Worm (Caenorhabditis elegans) whole organism, L4 larva: ENCODE measurements around the gene ufd-2.

Experiments
- F10B5.3 ChIP-seq: sonication (generic microtip); optimal IDR thresholded peaks from 2 replicates; lab custom pipeline; 2016; ENCODE audit warnings: mild to moderate bottlenecking, missing genetic modification characterization, missing compliant biosample characterization
- F37D6.2 ChIP-seq: sonication (generic microtip); optimal IDR thresholded peaks from 2 replicates; lab custom pipeline; 2016; ENCODE audit warnings: mild to moderate bottlenecking, missing genetic modification characterization, missing compliant biosample characterization
- F49E8.2 ChIP-seq: sonication (generic microtip); optimal IDR thresholded peaks from 2 replicates; lab custom pipeline; 2016; ENCODE audit warnings: missing compliant biosample characterization, mild to moderate bottlenecking, missing genetic modification characterization, borderline replicate concordance
- T26A8.4 ChIP-seq: fragments of 200-800 bp; sonication (Bioruptor generic); IDR thresholded peaks from 2 replicates; pipeline ENCODE4 v1.3.6; 2022; ENCODE audit warnings: missing genetic modification characterization, missing compliant biosample characterization
- Y48G9A.11 ChIP-seq: fragments of 200-800 bp; sonication (Bioruptor generic); IDR thresholded peaks from 2 replicates; pipeline ENCODE4 v1.3.6; 2022; ENCODE audit warnings: missing genetic modification reagents, missing genetic modification characterization, missing compliant biosample characterization
- aly-2 ChIP-seq: sonication (generic microtip); optimal IDR thresholded peaks from 2 replicates; lab custom pipeline; 2018; ENCODE audit warnings: missing biosample characterization, missing genetic modification characterization
- ceh-32 ChIP-seq: sonication (generic microtip); optimal IDR thresholded peaks from 2 replicates; lab custom pipeline; 2016; ENCODE audit warnings: mild to moderate bottlenecking, missing genetic modification characterization, missing compliant biosample characterization; ENCODE audit not compliant: poor library complexity
- ceh-62 ChIP-seq: sonication (generic microtip); optimal IDR thresholded peaks from 2 replicates; lab custom pipeline; 2017; ENCODE audit warnings: missing biosample characterization, missing genetic modification characterization
- daf-16 ChIP-seq, 3 experiments: sonication (generic microtip); optimal IDR thresholded peaks; 2 replicates each; lab custom pipeline; 2016 to 2017; ENCODE audit warnings: missing genetic modification characterization in 3 of 3, missing genetic modification reagents in 3 of 3, mild to moderate bottlenecking in 2 of 3, missing compliant biosample characterization in 2 of 3, missing biosample characterization in 1 of 3, moderate library complexity in 1 of 3
- hif-1 ChIP-seq, 2 experiments: sonication (generic microtip); optimal IDR thresholded peaks; 2 replicates each; lab custom pipeline; 2016 to 2017; ENCODE audit warnings: missing compliant biosample characterization in 2 of 2, missing genetic modification characterization in 2 of 2, missing genetic modification reagents in 2 of 2, missing genotype in 2 of 2, mild to moderate bottlenecking in 1 of 2
- lin-1 ChIP-seq: fragments of 200-800 bp; sonication (Bioruptor generic); IDR thresholded peaks from 2 replicates; pipeline ENCODE4 v1.3.6; 2022; ENCODE audit warnings: missing genetic modification reagents, missing genetic modification characterization, missing compliant biosample characterization
- lin-15B ChIP-seq: fragments of 150-350 bp; sonication (generic microtip); optimal IDR thresholded peaks from 3 replicates; lab custom pipeline; 2014; ENCODE audit warnings: missing biosample characterization, missing genetic modification characterization
- lin-38 ChIP-seq: fragments of 200-800 bp; sonication (Bioruptor generic); IDR thresholded peaks from 2 replicates; pipeline ENCODE4 v1.3.6; 2022; ENCODE audit warnings: missing genetic modification reagents, missing genetic modification characterization, missing compliant biosample characterization
- lin-39 ChIP-seq: fragments of 150-350 bp; optimal IDR thresholded peaks from 2 replicates; lab custom pipeline; 2014; ENCODE audit warnings: missing biosample characterization, missing genetic modification reagents, missing genetic modification characterization
- madf-5 ChIP-seq, 2 experiments: fragments of 200-800 bp; sonication (Bioruptor generic); IDR thresholded peaks; 2 replicates each; pipeline ENCODE4 v1.3.6; 2022; ENCODE audit warnings: missing compliant biosample characterization in 2 of 2, missing genetic modification characterization in 2 of 2
- mdl-1 ChIP-seq, 2 experiments: fragments of 150-350 bp in 1 of 2; sonication (generic microtip) in 1 of 2; optimal IDR thresholded peaks; 2 replicates each; lab custom pipeline; 2014 to 2017; ENCODE audit warnings: missing biosample characterization in 2 of 2, missing genetic modification characterization in 2 of 2
- mdt-29 ChIP-seq: fragments of 200-800 bp; sonication (Bioruptor generic); IDR thresholded peaks from 2 replicates; pipeline ENCODE4 v1.3.6; 2022; ENCODE audit warnings: missing genetic modification reagents, missing genetic modification characterization, missing compliant biosample characterization
- mes-2 ChIP-seq: sonication (generic microtip); optimal IDR thresholded peaks from 2 replicates; lab custom pipeline; 2016; ENCODE audit warnings: missing genotype, mild to moderate bottlenecking, missing genetic modification characterization, missing compliant biosample characterization; ENCODE audit not compliant: poor library complexity, severe bottlenecking
- mxl-3 ChIP-seq: fragments of 200-800 bp; sonication (Bioruptor generic); optimal IDR thresholded peaks from 2 replicates; lab custom pipeline; 2018; ENCODE audit warnings: mild to moderate bottlenecking, missing genetic modification characterization, missing compliant biosample characterization
- nhr-102 ChIP-seq: sonication (generic microtip); optimal IDR thresholded peaks from 2 replicates; lab custom pipeline; 2016; ENCODE audit warnings: mild to moderate bottlenecking, missing genetic modification characterization, moderate library complexity, missing compliant biosample characterization
- nhr-11 ChIP-seq: fragments of 150-350 bp; optimal IDR thresholded peaks from 2 replicates; lab custom pipeline; 2014; ENCODE audit warnings: missing biosample characterization, missing genetic modification characterization
- nhr-111 ChIP-seq: fragments of 200-800 bp; sonication (Bioruptor generic); optimal IDR thresholded peaks from 2 replicates; lab custom pipeline; 2018; ENCODE audit warnings: mild to moderate bottlenecking, missing genetic modification characterization, missing compliant biosample characterization
- nhr-41 ChIP-seq: fragments of 200-800 bp; sonication (Bioruptor generic); IDR thresholded peaks from 2 replicates; pipeline ENCODE4 v1.3.6; 2022; ENCODE audit warnings: missing genetic modification reagents, missing genetic modification characterization, missing compliant biosample characterization
- nhr-42 ChIP-seq: fragments of 200-800 bp; sonication (Bioruptor generic); IDR thresholded peaks from 2 replicates; pipeline ENCODE4 v1.3.6; 2022; ENCODE audit warnings: missing genetic modification characterization, missing compliant biosample characterization
- nhr-6 ChIP-seq: fragments of 150-350 bp; optimal IDR thresholded peaks from 2 replicates; lab custom pipeline; 2014; ENCODE audit warnings: missing biosample characterization, missing genetic modification characterization
- pqm-1 ChIP-seq: sonication (generic microtip); optimal IDR thresholded peaks from 2 replicates; lab custom pipeline; 2017; ENCODE audit warnings: missing biosample characterization, missing genetic modification characterization
- saeg-2 ChIP-seq: fragments of 200-800 bp; sonication (Bioruptor generic); IDR thresholded peaks from 2 replicates; pipeline ENCODE4 v1.3.6; 2022; ENCODE audit warnings: missing genetic modification reagents, missing genetic modification characterization, missing compliant biosample characterization
- snpc-1.2 ChIP-seq: fragments of 200-800 bp; sonication (Bioruptor generic); IDR thresholded peaks from 2 replicates; pipeline ENCODE4 v1.3.6; 2022; ENCODE audit warnings: missing genetic modification reagents, missing genetic modification characterization, missing compliant biosample characterization
- vab-7 ChIP-seq: fragments of 200-800 bp; sonication (Bioruptor generic); IDR thresholded peaks from 2 replicates; pipeline ENCODE4 v1.3.6; 2022; ENCODE audit warnings: missing genetic modification reagents, missing genetic modification characterization, missing compliant biosample characterization
- zfp-2 ChIP-seq: sonication (generic microtip); optimal IDR thresholded peaks from 2 replicates; lab custom pipeline; 2016; ENCODE audit warnings: mild to moderate bottlenecking, missing genetic modification characterization, missing compliant biosample characterization

The ufd-2 gene

DNA sequence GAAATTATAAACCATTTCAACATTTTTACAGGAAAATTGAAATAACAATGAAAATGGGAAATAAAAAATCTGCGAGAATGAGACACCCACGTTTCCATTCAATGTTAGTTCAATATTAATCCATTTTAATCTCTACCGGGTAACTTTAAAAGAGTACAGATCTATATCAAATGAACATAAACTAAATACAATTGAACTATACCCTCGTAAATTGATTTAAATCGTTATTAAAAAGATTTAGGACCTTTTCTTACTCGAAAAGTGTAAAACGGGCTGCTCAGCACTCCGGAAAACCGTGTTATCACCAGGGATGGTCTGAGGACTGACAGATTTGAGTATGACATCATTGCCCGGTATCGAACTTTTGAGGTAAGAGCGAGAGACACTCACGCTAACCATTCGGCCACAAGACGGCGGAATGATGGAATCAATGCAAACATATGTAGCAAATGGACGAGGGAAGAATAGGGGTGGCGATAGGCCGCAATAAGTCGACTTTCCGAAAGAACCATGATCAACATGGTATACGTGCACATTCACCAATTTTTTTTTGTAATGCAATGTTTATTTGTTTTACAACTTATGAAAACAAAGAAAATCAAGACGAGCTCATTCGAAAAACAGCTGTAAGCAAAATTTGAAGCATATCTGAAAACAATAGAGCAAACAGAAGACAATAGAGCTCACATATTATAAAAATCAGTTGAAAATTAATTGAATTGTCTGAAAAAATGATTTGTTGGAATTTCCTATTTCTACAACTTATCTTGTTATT lies 44.6 kb downstream of the ufd-2 start, which contains the start of the genes chst-1 and C41C4.9 (continued):
- TF ChIP-seq F37D6.2: peak; percentile 33
- peak; percentile 94 for TF ChIP-seq vab-7
- peak; percentile 49 for TF ChIP-seq zfp-2 (tag; lab: Kevin White, UChicago)
- TF ChIP-seq nhr-41 (GFP tag; lab: Robert Waterston, UW): peak; percentile 92
- peak; percentile 76; the same call in 1 of the 2 replicates for TF ChIP-seq mdt-29 (GFP tag; lab: Robert Waterston, UW)
- peak; percentile 89; the same call in 1 of the 2 replicates for TF ChIP-seq snpc-1.2 (GFP tag; lab: Robert Waterston, UW)
- TF ChIP-seq mxl-3 (GFP tag; lab: Kevin White, UChicago): peak; percentile 82
- no peak; the same call in none of the 2 replicates for TF ChIP-seq nhr-42
- peak in 1 of 2 experiments; percentile 8 for TF ChIP-seq mdl-1 (tag; optimal IDR thresholded peaks at IDR 0.05; lab: Kevin White, UChicago)
- TF ChIP-seq lin-39: no peak
- TF ChIP-seq lin-15B (tag; lab: Kevin White, UChicago): no peak
- TF ChIP-seq lin-1 (GFP tag; lab: Robert Waterston, UW): peak; percentile 96
- TF ChIP-seq Y48G9A.11 (GFP tag; lab: Robert Waterston, UW): peak; percentile 84; the same call in 1 of the 2 replicates
- no peak for TF ChIP-seq ceh-32 (tag; lab: Kevin White, UChicago)
- TF ChIP-seq nhr-6 (tag; lab: Kevin White, UChicago): peak; percentile 79
- peak; percentile 91 for TF ChIP-seq T26A8.4
- TF ChIP-seq F49E8.2 (tag; lab: Kevin White, UChicago): peak; percentile 65
- no peak for TF ChIP-seq hif-1 (tag; optimal IDR thresholded peaks at IDR 0.05; lab: Kevin White, UChicago)
- peak; percentile 89 to 91; a peak in 3 of 4 replicates for TF ChIP-seq madf-5 (GFP tag; IDR thresholded peaks at IDR 0.05; lab: Robert Waterston, UW)
- TF ChIP-seq saeg-2 (GFP tag; lab: Robert Waterston, UW): no peak; the same call in 1 of the 2 replicates
- peak; percentile 48 for TF ChIP-seq F10B5.3 (tag; lab: Kevin White, UChicago)
- TF ChIP-seq aly-2: peak; percentile 79
- TF ChIP-seq nhr-102 (tag; lab: Kevin White, UChicago): peak; percentile 84
- no peak for TF ChIP-seq ceh-62 (tag; lab: Kevin White, UChicago)
- peak; percentile 20 for TF ChIP-seq pqm-1 (tag; lab: Kevin White, UChicago)
- TF ChIP-seq nhr-111 (GFP tag; lab: Kevin White, UChicago): peak; percentile 88

DNA sequence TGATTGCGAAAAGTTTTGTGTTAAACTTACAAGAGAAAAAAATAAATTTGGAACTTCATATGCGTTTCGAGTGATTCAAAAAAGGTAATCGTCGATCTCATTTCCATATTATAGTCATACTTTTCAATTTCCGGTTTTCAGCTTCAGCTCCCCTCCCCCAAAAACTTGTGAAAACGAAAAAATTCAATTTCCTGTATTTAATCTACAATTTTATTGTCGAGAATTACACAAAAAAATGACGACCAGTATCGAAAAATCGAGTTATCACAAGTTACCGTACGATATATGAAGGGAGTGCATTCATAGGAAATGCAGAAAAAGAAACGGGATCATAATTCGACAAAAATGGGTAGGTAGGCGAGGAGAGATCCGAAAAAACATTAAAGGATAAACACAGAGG lies 49.5 kb downstream of the ufd-2 start, which contains the start of gene lron-4:
Gene lron-4, minus strand, starts transcription at position 101 of the 400 bp plus-strand sequence.
- no peak for TF ChIP-seq mes-2 (tag; lab: Kevin White, UChicago)
- no peak for TF ChIP-seq lin-1 (GFP tag; lab: Robert Waterston, UW)
- TF ChIP-seq vab-7: no peak
- TF ChIP-seq daf-16 (GFP tag; optimal IDR thresholded peaks at IDR 0.05; lab: Kevin White, UChicago): no peak
- no peak for TF ChIP-seq daf-16 (tag; optimal IDR thresholded peaks at IDR 0.05; lab: Kevin White, UChicago)
- TF ChIP-seq nhr-11 (tag; lab: Kevin White, UChicago): no peak
- TF ChIP-seq lin-38 (GFP tag; lab: Robert Waterston, UW): no peak
- TF ChIP-seq, all 104 proteins: peak for 0
